Worm (Caenorhabditis elegans): ENCODE results near the gene ctl-2.

ce11 chrII:14251400-14251940, 50.4 kb downstream of the ctl-2 start:
- 0 out of 2 replicates have a peak, but pooled peaks have one; percentile 51 for TF ChIP-seq ref-1 (GFP tag; conservative IDR thresholded peaks at IDR 0.05)
- no peak for TF ChIP-seq tab-1 (GFP tag; IDR thresholded peaks at IDR 0.05)
- peak; percentile 66 for TF ChIP-seq ztf-23 (GFP tag; IDR thresholded peaks at IDR 0.05)
- no peak; the same call in 1 of the 2 replicates for TF ChIP-seq ztf-29 (GFP tag; IDR thresholded peaks at IDR 0.05)
- TF ChIP-seq T22C8.4 (GFP tag; IDR thresholded peaks at IDR 0.05), result no peak
- peak; percentile 83 for TF ChIP-seq flt-1 (GFP tag; IDR thresholded peaks at IDR 0.05)

Measured in whole organism, midembryonic.